Worm (Caenorhabditis elegans): ENCODE data around the gene acy-3.

DNA sequence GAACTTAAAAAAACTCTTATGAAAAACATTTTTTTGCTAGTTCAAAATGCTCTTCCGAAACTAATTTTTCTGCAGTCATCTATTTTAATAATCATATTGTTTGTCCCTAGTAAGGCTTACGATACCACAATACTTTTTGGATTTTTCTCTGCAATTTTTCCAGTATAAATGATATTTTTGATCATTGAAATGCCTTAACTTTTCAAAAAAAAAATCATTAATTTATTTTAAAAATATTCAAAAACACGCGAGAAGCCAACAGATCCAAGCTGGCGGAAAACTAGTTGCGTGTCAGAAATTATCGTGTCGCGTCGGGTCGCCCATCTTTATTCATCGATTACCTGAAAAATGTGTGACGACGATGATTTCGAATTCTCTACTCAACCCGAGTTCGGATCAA is 18.1 kb downstream of the acy-3 start, which contains the start of gene gmeb-3:
- TF ChIP-seq ceh-9 (tag; optimal IDR thresholded peaks at IDR 0.05) (no peak), che-1 (tag; optimal IDR thresholded peaks at IDR 0.05) (no peak)
